Worm (Caenorhabditis elegans): Measurements from ENCODE around the gene mvk-1.

mvk-1 gene

ce11 chrIII:6158642-6159475 is 22.8 kb upstream of the mvk-1 start, which contains the start of gene nfm-1 (continued):
- TF ChIP-seq athp-1 (tag; optimal IDR thresholded peaks at IDR 0.05) = peak; percentile 71
- peak; percentile 72 for TF ChIP-seq ztf-18 (tag; optimal IDR thresholded peaks at IDR 0.05)
- no peak for TF ChIP-seq let-526 (GFP tag; IDR thresholded peaks at IDR 0.05)
- peak; percentile 69 for TF ChIP-seq F52B5.7 (tag; optimal IDR thresholded peaks at IDR 0.05)
- TF ChIP-seq somi-1 (GFP tag; optimal IDR thresholded peaks at IDR 0.05) = peak; percentile 71
- TF ChIP-seq tbp1 (GFP tag; optimal IDR thresholded peaks at IDR 0.05) = peak; percentile 98
- peak; percentile 84 for TF ChIP-seq chd-7 (tag; optimal IDR thresholded peaks at IDR 0.05)
- peak; percentile 82 for TF ChIP-seq hmg-1.2 (GFP tag; IDR thresholded peaks at IDR 0.05)
- TF ChIP-seq B0035.1 (tag; optimal IDR thresholded peaks at IDR 0.05) = no peak
- TF ChIP-seq madf-10 (tag; optimal IDR thresholded peaks at IDR 0.05) = peak; percentile 81
- TF ChIP-seq F49E8.2 (tag; optimal IDR thresholded peaks at IDR 0.05; ENCODE audit: insufficient read depth) = peak; percentile 60
- peak; percentile 81 for TF ChIP-seq pbrm-1 (GFP tag; IDR thresholded peaks at IDR 0.05)
- peak; percentile 44 for TF ChIP-seq F33H1.4 (GFP tag; IDR thresholded peaks at IDR 0.05)
- peak; percentile 76 for TF ChIP-seq rcor-1 (GFP tag; IDR thresholded peaks at IDR 0.05)
- peak; percentile 41 for TF ChIP-seq hrde-1 (tag; optimal IDR thresholded peaks at IDR 0.05; ENCODE audit: borderline replicate concordance)
- peak; percentile 48 to 68 for TF ChIP-seq let-607 (tag; optimal IDR thresholded peaks at IDR 0.05)
- peak; percentile 27 for TF ChIP-seq F22D6.2 (tag; optimal IDR thresholded peaks at IDR 0.05)
- peak; percentile 76 for TF ChIP-seq T26A5.8 (tag; optimal IDR thresholded peaks at IDR 0.05)
- peak; percentile 36 for TF ChIP-seq mes-4 (tag; optimal IDR thresholded peaks at IDR 0.05)
- TF ChIP-seq tbx-9 (tag; optimal IDR thresholded peaks at IDR 0.05; ENCODE audit: borderline replicate concordance) = no peak
- TF ChIP-seq ztf-26 (tag; optimal IDR thresholded peaks at IDR 0.05) = peak; percentile 69
- no peak for TF ChIP-seq nhr-27 (tag; optimal IDR thresholded peaks at IDR 0.05)
- no peak for TF ChIP-seq nhr-120 (GFP tag; IDR thresholded peaks at IDR 0.05)
- 0 out of 2 replicates have a peak, but pooled peaks have one; percentile 66 for TF ChIP-seq madf-3 (GFP tag; IDR thresholded peaks at IDR 0.05)
- no peak for TF ChIP-seq F37B4.10 (GFP tag; IDR thresholded peaks at IDR 0.05)
- no peak for TF ChIP-seq ztf-25 (GFP tag; IDR thresholded peaks at IDR 0.05)
- TF ChIP-seq egrh-3 (GFP tag; IDR thresholded peaks at IDR 0.05) = no peak
- TF ChIP-seq ets-4 (GFP tag; optimal IDR thresholded peaks at IDR 0.05) = no peak
- TF ChIP-seq unc-62 (GFP tag; optimal IDR thresholded peaks at IDR 0.05) = no peak
- TF ChIP-seq B0261.1 (tag; optimal IDR thresholded peaks at IDR 0.05) = peak; percentile 99
- TF ChIP-seq B0019.2 (GFP tag; conservative IDR thresholded peaks at IDR 0.05) = no peak; the same call in 1 of the 2 replicates
- peak; percentile 85 for TF ChIP-seq mxl-1 (tag; optimal IDR thresholded peaks at IDR 0.05)
- peak; percentile 54 for TF ChIP-seq unc-130 (GFP tag; optimal IDR thresholded peaks at IDR 0.05)
- TF ChIP-seq aptf-2 (GFP tag; conservative IDR thresholded peaks at IDR 0.05) = no peak
- peak; percentile 30 for TF ChIP-seq snpc-4 (GFP tag; optimal IDR thresholded peaks at IDR 0.05)
- peak in 3 of 4 experiments; percentile 21 to 65 (median 44) for TF ChIP-seq snpc-4 (tag; optimal IDR thresholded peaks at IDR 0.05)
- TF ChIP-seq snpc-1.1 (tag; optimal IDR thresholded peaks at IDR 0.05; ENCODE audit: insufficient read depth) = peak; percentile 57
- peak; percentile 70 for TF ChIP-seq atf-7 (tag; optimal IDR thresholded peaks at IDR 0.05)
- TF ChIP-seq fkh-3 (tag; optimal IDR thresholded peaks at IDR 0.05) = peak; percentile 65
- TF ChIP-seq lin-54 (GFP tag; optimal IDR thresholded peaks at IDR 0.05) = peak; percentile 67
- TF ChIP-seq ZK185.1 (tag; optimal IDR thresholded peaks at IDR 0.05; ENCODE audit: poor library complexity, severe bottlenecking) = peak; percentile 80
- no peak for TF ChIP-seq ccch-3 (GFP tag; optimal IDR thresholded peaks at IDR 0.05)
- TF ChIP-seq bed-1 (GFP tag; IDR thresholded peaks at IDR 0.05) = no peak
- TF ChIP-seq attf-3 (GFP tag; conservative IDR thresholded peaks at IDR 0.05) = peak; percentile 69; the same call in 1 of the 2 replicates
- peak; percentile 8 for TF ChIP-seq tlf-1 (GFP tag; optimal IDR thresholded peaks at IDR 0.05)
- TF ChIP-seq akir-1 (GFP tag; optimal IDR thresholded peaks at IDR 0.05) = peak; percentile 79
- peak; percentile 99 for TF ChIP-seq nhr-80 (tag; optimal IDR thresholded peaks at IDR 0.05)
